Worm (Caenorhabditis elegans) whole organism, L4 larva: ENCODE measurements around the gene C44B9.2.

Source experiments
- F26F4.8 ChIP-seq: fragments of 200-800 bp; sonication (Bioruptor generic); conservative IDR thresholded peaks from 2 replicates; pipeline ENCODE4 v1.3.6; 2022; ENCODE audit warnings: missing genetic modification characterization, missing compliant biosample characterization
- ceh-32 ChIP-seq: sonication (generic microtip); optimal IDR thresholded peaks from 2 replicates; lab custom pipeline; 2016; ENCODE audit warnings: mild to moderate bottlenecking, missing genetic modification characterization, missing compliant biosample characterization; ENCODE audit not compliant: poor library complexity
- nhr-6 ChIP-seq: fragments of 150-350 bp; optimal IDR thresholded peaks from 2 replicates; lab custom pipeline; 2014; ENCODE audit warnings: missing biosample characterization, missing genetic modification characterization
- nhr-77 ChIP-seq: fragments of 150-350 bp; optimal IDR thresholded peaks from 2 replicates; lab custom pipeline; 2014; ENCODE audit warnings: missing biosample characterization, missing genetic modification characterization
- skn-1 ChIP-seq: fragments of 150-350 bp; optimal IDR thresholded peaks from 2 replicates; lab custom pipeline; 2014; ENCODE audit warnings: missing biosample characterization, missing genetic modification characterization
- tag-97 ChIP-seq: fragments of 200-800 bp; sonication (Bioruptor generic); IDR thresholded peaks from 2 replicates; pipeline ENCODE4 v1.3.6; 2022; ENCODE audit warnings: missing genetic modification characterization, missing compliant biosample characterization

- TF ChIP-seq nhr-77 (no peak), skn-1 (no peak), ceh-32 (tag; lab: Kevin White, UChicago) (no peak), tag-97 (GFP tag; lab: Robert Waterston, UW) (no peak), F26F4.8 (GFP tag; lab: Robert Waterston, UW) (no peak), nhr-6 (tag; lab: Kevin White, UChicago) (no peak)
Measured at ce11 chrIII:10911160-10911559, 35.9 kb downstream of the C44B9.2 start, which contains the start of gene cut-6.
